Worm (Caenorhabditis elegans): Measurements from ENCODE around the gene tsp-4.

- TF ChIP-seq lin-39 (tag; optimal IDR thresholded peaks at IDR 0.05) = no peak
- TF ChIP-seq grh-1 (GFP tag; IDR thresholded peaks at IDR 0.05) = no peak
- no peak for TF ChIP-seq ama-1 (optimal IDR thresholded peaks at IDR 0.05)
- TF ChIP-seq elt-2 (tag; optimal IDR thresholded peaks at IDR 0.05) = no peak
- TF ChIP-seq nhr-77 (tag; optimal IDR thresholded peaks at IDR 0.05) = no peak
- no peak for TF ChIP-seq dsc-1 (tag; optimal IDR thresholded peaks at IDR 0.05)
- no peak for TF ChIP-seq hpl-2 (GFP tag; optimal IDR thresholded peaks at IDR 0.05)
- no peak for TF ChIP-seq lin-15B (tag; optimal IDR thresholded peaks at IDR 0.05)
- TF ChIP-seq zag-1 (tag; optimal IDR thresholded peaks at IDR 0.05) = no peak
- TF ChIP-seq nhr-28 (tag; optimal IDR thresholded peaks at IDR 0.05) = no peak
- no peak for TF ChIP-seq lir-3 (tag; optimal IDR thresholded peaks at IDR 0.05; ENCODE audit: poor library complexity)
- TF ChIP-seq nhr-47 (tag; optimal IDR thresholded peaks at IDR 0.05) = no peak
Observed at ce11 chrIV:12490491-12490890, 29.6 kb downstream of the tsp-4 start, which contains the start of gene him-6.

Measured in whole organism, L1 larva.